Fruit fly (Drosophila melanogaster): ENCODE measurements around the gene CG42467.

CG42467 gene

dm6 chr2L:3703260-3703659 lies 2.2 kb downstream of the CG42467 start, which contains the start of gene CG2816 (continued):
- TF ChIP-seq C15 (GFP tag; IDR thresholded peaks at IDR 0.05) = 0 out of 3 replicates have a peak, but pooled peaks have one; percentile 18
- TF ChIP-seq B-H2 (GFP tag; optimal IDR thresholded peaks at IDR 0.05) = no peak
- TF ChIP-seq maf-S (GFP tag; optimal IDR thresholded peaks at IDR 0.05) = peak; percentile 84
- TF ChIP-seq CG4730 (GFP tag; IDR thresholded peaks at IDR 0.05) = peak; percentile 35; the same call in 1 of the 2 replicates
- peak; percentile 91 for TF ChIP-seq Med (GFP tag)
- TF ChIP-seq cas (GFP tag; IDR thresholded peaks at IDR 0.05) = peak; percentile 75; the same call in 1 of the 2 replicates
- peak; percentile 45 for TF ChIP-seq fd3F (GFP tag; optimal IDR thresholded peaks at IDR 0.05)
- TF ChIP-seq CG17385 (GFP tag; optimal IDR thresholded peaks at IDR 0.05) = peak; percentile 45
- peak; percentile 38 for TF ChIP-seq Side (GFP tag; optimal IDR thresholded peaks at IDR 0.05)
- peak; percentile 92 for TF ChIP-seq lmd (GFP tag; IDR thresholded peaks at IDR 0.05)
- peak; percentile 80 for TF ChIP-seq Hmr (GFP tag; optimal IDR thresholded peaks at IDR 0.05)
- TF ChIP-seq CG12942 (GFP tag; optimal IDR thresholded peaks at IDR 0.05) = peak; percentile 42
- peak; percentile 83 for TF ChIP-seq Dip3 (GFP tag; optimal IDR thresholded peaks at IDR 0.05)
- peak; percentile 79 for TF ChIP-seq CHES-1-like (GFP tag; optimal IDR thresholded peaks at IDR 0.05)
- no peak for TF ChIP-seq aop (GFP tag; IDR thresholded peaks at IDR 0.05)
- peak; percentile 52 for TF ChIP-seq Hr3 (GFP tag; optimal IDR thresholded peaks at IDR 0.05)
- no peak for TF ChIP-seq CG11723 (GFP tag; optimal IDR thresholded peaks at IDR 0.05)
- TF ChIP-seq CG10321 (GFP tag; IDR thresholded peaks at IDR 0.05) = 0 out of 2 replicates have a peak, but pooled peaks have one; percentile 13
- TF ChIP-seq gce (GFP tag; IDR thresholded peaks at IDR 0.05) = peak; percentile 27; the same call in 1 of the 3 replicates
- no peak for TF ChIP-seq CG7271 (tag; optimal IDR thresholded peaks at IDR 0.05)
- TF ChIP-seq CG30403 (GFP tag; optimal IDR thresholded peaks at IDR 0.05) = peak; percentile 80
- no peak for TF ChIP-seq CG1602 (GFP tag; optimal IDR thresholded peaks at IDR 0.05)
- peak; percentile 68 for TF ChIP-seq schlank (tag; optimal IDR thresholded peaks at IDR 0.05)
- TF ChIP-seq emc (GFP tag; optimal IDR thresholded peaks at IDR 0.05) = no peak
- TF ChIP-seq Abd-B (GFP tag; optimal IDR thresholded peaks at IDR 0.05) = peak; percentile 65
- TF ChIP-seq gsb (GFP tag; IDR thresholded peaks at IDR 0.05) = 0 out of 2 replicates have a peak, but pooled peaks have one; percentile 17
- no peak for TF ChIP-seq dan (GFP tag; IDR thresholded peaks at IDR 0.05)
- no peak for TF ChIP-seq Jarid2 (GFP tag; optimal IDR thresholded peaks at IDR 0.05)
- peak; percentile 81; the same call in 1 of the 2 replicates for TF ChIP-seq wdn (GFP tag; IDR thresholded peaks at IDR 0.05)
- TF ChIP-seq klu (GFP tag; IDR thresholded peaks at IDR 0.05) = peak; percentile 83
- 0 out of 3 replicates have a peak, but pooled peaks have one; percentile 40 for TF ChIP-seq Optix (GFP tag; IDR thresholded peaks at IDR 0.05)
- TF ChIP-seq Rx (GFP tag; IDR thresholded peaks at IDR 0.05) = 0 out of 2 replicates have a peak, but pooled peaks have one; percentile 15
- peak; percentile 88 for TF ChIP-seq pho (GFP tag; optimal IDR thresholded peaks at IDR 0.05)
- TF ChIP-seq CG13424 (tag; optimal IDR thresholded peaks at IDR 0.05) = peak; percentile 37
- TF ChIP-seq hkb (optimal IDR thresholded peaks at IDR 0.05) = no peak
- TF ChIP-seq hkb (GFP tag; IDR thresholded peaks at IDR 0.05) = 0 out of 2 replicates have a peak, but pooled peaks have one; percentile 35
- TF ChIP-seq CG3726 (GFP tag; IDR thresholded peaks at IDR 0.05) = peak; percentile 64; the same call in 1 of the 3 replicates
- peak; percentile 47 for TF ChIP-seq ab (GFP tag; optimal IDR thresholded peaks at IDR 0.05)
- peak; percentile 65 for TF ChIP-seq CG18619 (GFP tag; optimal IDR thresholded peaks at IDR 0.05)
- no peak for TF ChIP-seq lola (GFP tag; optimal IDR thresholded peaks at IDR 0.05)
- peak; percentile 29 for TF ChIP-seq CG12155 (GFP tag; optimal IDR thresholded peaks at IDR 0.05)
- TF ChIP-seq CG2120 (GFP tag; optimal IDR thresholded peaks at IDR 0.05) = peak; percentile 97
- TF ChIP-seq CG32532 (GFP tag; IDR thresholded peaks at IDR 0.05) = peak; percentile 70
- TF ChIP-seq rib (GFP tag; IDR thresholded peaks at IDR 0.05) = peak; percentile 94
- TF ChIP-seq grau (tag; optimal IDR thresholded peaks at IDR 0.05) = peak; percentile 58
- TF ChIP-seq CG13287 (GFP tag; IDR thresholded peaks at IDR 0.05; ENCODE audit: partially characterized antibody) = no peak
- TF ChIP-seq row (GFP tag; IDR thresholded peaks at IDR 0.05) = peak; percentile 84
- peak; percentile 2 for TF ChIP-seq Dad (GFP tag; optimal IDR thresholded peaks at IDR 0.05)
- TF ChIP-seq Mrtf (GFP tag; IDR thresholded peaks at IDR 0.05) = peak; percentile 78; the same call in 2 of the 3 replicates
- TF ChIP-seq NC2α (GFP tag; optimal IDR thresholded peaks at IDR 0.05) = no peak
- no peak for TF ChIP-seq Lhr (GFP tag; optimal IDR thresholded peaks at IDR 0.05)

Data from whole organism, embryonic.